Worm (Caenorhabditis elegans): ENCODE measurements around the gene wee-1.3.
A peak's percentile ranks its signal among the peaks of the same experiment; 100 is the strongest.

Gene wee-1.3

ce11 chrII:9717904-9718303 lies 1.6 kb upstream of the wee-1.3 start, which contains the start of gene Y53C12A.6:
TSS of gene Y53C12A.6 (minus strand) at chrII:9718004.
- TF ChIP-seq nhr-237 (tag; optimal IDR thresholded peaks at IDR 0.05): no peak

ce11 chrII:9713083-9713482 lies 3.2 kb downstream of the wee-1.3 start:
- TF ChIP-seq flh-1 (GFP tag; optimal IDR thresholded peaks at IDR 0.05) (no peak), ceh-83 (GFP tag; optimal IDR thresholded peaks at IDR 0.05) (peak; percentile 55)

ce11 chrII:9708835-9709299 lies 7.4 kb downstream of the wee-1.3 start, which contains the start of gene glt-5:
TSS of gene glt-5 (minus strand) at chrII:9708885.
- TF ChIP-seq sptf-1 (tag; optimal IDR thresholded peaks at IDR 0.05) (no peak), nhr-28 (tag; optimal IDR thresholded peaks at IDR 0.05) (no peak), bed-3 (GFP tag; optimal IDR thresholded peaks at IDR 0.05) (no peak), mep-1 (tag; optimal IDR thresholded peaks at IDR 0.05) (no peak), ztf-11 (tag; optimal IDR thresholded peaks at IDR 0.05) (no peak), nhr-76 (tag; optimal IDR thresholded peaks at IDR 0.05) (no peak), ceh-43 (GFP tag; optimal IDR thresholded peaks at IDR 0.05) (no peak), unc-39 (tag; optimal IDR thresholded peaks at IDR 0.05) (no peak), mab-5 (tag; optimal IDR thresholded peaks at IDR 0.05) (no peak)

ce11 chrII:9706207-9706606 lies 10.1 kb downstream of the wee-1.3 start, which contains the start of gene Y53C12A.3:
TSS of gene Y53C12A.3 (minus strand) at chrII:9706240.
- peak; percentile 43 for TF ChIP-seq nhr-237 (tag; optimal IDR thresholded peaks at IDR 0.05)
- peak; percentile 29 for TF ChIP-seq ces-1 (GFP tag; optimal IDR thresholded peaks at IDR 0.05)
- no peak for TF ChIP-seq unc-120 (tag; optimal IDR thresholded peaks at IDR 0.05; ENCODE audit: poor library complexity, severe bottlenecking)
- no peak for TF ChIP-seq ceh-43 (GFP tag; optimal IDR thresholded peaks at IDR 0.05)
- TF ChIP-seq mep-1 (tag; optimal IDR thresholded peaks at IDR 0.05): peak; percentile 31
- peak; percentile 51 for TF ChIP-seq lsy-2 (tag; optimal IDR thresholded peaks at IDR 0.05)
- peak; percentile 11 for TF ChIP-seq nhr-2 (tag; optimal IDR thresholded peaks at IDR 0.05)

ce11 chrII:9704746-9705145 lies 11.5 kb downstream of the wee-1.3 start, which contains the start of gene Y53C12A.10:
TSS of gene Y53C12A.10 (minus strand) at chrII:9704846.
- TF ChIP-seq ces-1 (GFP tag; optimal IDR thresholded peaks at IDR 0.05) (no peak), zip-8 (tag; optimal IDR thresholded peaks at IDR 0.05) (no peak), elt-3 (tag; optimal IDR thresholded peaks at IDR 0.05) (no peak), ceh-83 (GFP tag; optimal IDR thresholded peaks at IDR 0.05) (no peak), lin-32 (GFP tag; optimal IDR thresholded peaks at IDR 0.05) (no peak), elt-1 (tag; optimal IDR thresholded peaks at IDR 0.05; ENCODE audit: borderline replicate concordance, insufficient read depth) (no peak), mab-5 (tag; optimal IDR thresholded peaks at IDR 0.05) (no peak), ztf-11 (tag; optimal IDR thresholded peaks at IDR 0.05) (no peak), lin-13 (tag; optimal IDR thresholded peaks at IDR 0.05) (no peak), nhr-12 (tag; optimal IDR thresholded peaks at IDR 0.05) (no peak), flh-1 (GFP tag; optimal IDR thresholded peaks at IDR 0.05) (no peak), unc-120 (tag; optimal IDR thresholded peaks at IDR 0.05; ENCODE audit: poor library complexity, severe bottlenecking) (no peak), unc-62 (GFP tag; optimal IDR thresholded peaks at IDR 0.05) (no peak), mls-2 (tag; optimal IDR thresholded peaks at IDR 0.05) (no peak), blmp-1 (tag; optimal IDR thresholded peaks at IDR 0.05) (no peak), cnd-1 (tag; optimal IDR thresholded peaks at IDR 0.05) (no peak)

DNA sequence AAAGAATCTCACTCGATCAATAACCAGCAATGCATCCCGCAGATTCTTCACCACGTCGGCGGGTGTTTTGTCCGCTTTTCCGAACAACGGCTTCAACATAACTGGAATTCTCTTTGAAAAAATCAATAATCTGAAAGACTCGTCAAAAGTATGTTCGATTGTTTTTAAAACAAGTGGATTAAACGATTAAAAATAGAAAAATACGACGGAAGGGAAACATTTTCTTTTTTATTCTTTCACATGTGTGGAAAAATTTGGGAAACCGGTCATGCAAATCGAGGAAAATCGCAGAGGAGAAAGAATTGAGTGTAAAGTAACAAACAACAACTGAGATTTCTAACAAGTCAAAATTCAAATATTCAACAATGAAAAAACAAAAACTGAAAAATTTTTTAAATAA lies 12.7 kb downstream of the wee-1.3 start, which contains the start of gene mop-25.2:
mop-25.2 (minus strand) TSS at position 101 of the 400 bp plus-strand sequence.
- TF ChIP-seq elt-3 (tag; optimal IDR thresholded peaks at IDR 0.05) (no peak), sptf-1 (tag; optimal IDR thresholded peaks at IDR 0.05) (no peak), lsy-2 (tag; optimal IDR thresholded peaks at IDR 0.05) (no peak), cnd-1 (tag; optimal IDR thresholded peaks at IDR 0.05) (no peak), sem-2 (GFP tag; optimal IDR thresholded peaks at IDR 0.05) (no peak), ham-2 (GFP tag; optimal IDR thresholded peaks at IDR 0.05) (no peak), nhr-2 (tag; optimal IDR thresholded peaks at IDR 0.05) (no peak), ceh-43 (GFP tag; optimal IDR thresholded peaks at IDR 0.05) (no peak), elt-1 (tag; optimal IDR thresholded peaks at IDR 0.05; ENCODE audit: borderline replicate concordance, insufficient read depth) (no peak), drap-1 (GFP tag; optimal IDR thresholded peaks at IDR 0.05) (no peak), flh-1 (GFP tag; optimal IDR thresholded peaks at IDR 0.05) (no peak), nhr-76 (tag; optimal IDR thresholded peaks at IDR 0.05) (no peak), nhr-237 (tag; optimal IDR thresholded peaks at IDR 0.05) (no peak), ceh-39 (tag; optimal IDR thresholded peaks at IDR 0.05) (no peak), M03D4.4 (tag; optimal IDR thresholded peaks at IDR 0.05) (no peak), mep-1 (tag; optimal IDR thresholded peaks at IDR 0.05) (no peak), ces-1 (GFP tag; optimal IDR thresholded peaks at IDR 0.05) (no peak), ceh-83 (GFP tag; optimal IDR thresholded peaks at IDR 0.05) (no peak), hlh-1 (tag; optimal IDR thresholded peaks at IDR 0.05) (no peak), unc-120 (tag; optimal IDR thresholded peaks at IDR 0.05; ENCODE audit: poor library complexity, severe bottlenecking) (no peak)

All from whole organism, mixed stage, embryonic.